Worm (Caenorhabditis elegans) whole organism, young adult: ENCODE data around the gene C36H8.1.

Source experiments
- F10E7.11 ChIP-seq: sonication (generic microtip); optimal IDR thresholded peaks from 2 replicates; lab custom pipeline; 2017; ENCODE audit warnings: mild to moderate bottlenecking, missing genetic modification characterization, moderate library complexity, missing compliant biosample characterization
- F23B12.7 ChIP-seq: sonication (generic microtip); optimal IDR thresholded peaks from 2 replicates; lab custom pipeline; 2017; ENCODE audit warnings: missing genetic modification characterization, mild to moderate bottlenecking, missing compliant biosample characterization, antibody characterized with exemption, moderate library complexity; ENCODE audit not compliant: insufficient read depth
- F49E8.2 ChIP-seq: sonication (generic microtip); optimal IDR thresholded peaks from 3 replicates; lab custom pipeline; 2017; ENCODE audit warnings: missing genetic modification characterization, mild to moderate bottlenecking, missing compliant biosample characterization, antibody characterized with exemption, moderate library complexity; ENCODE audit not compliant: insufficient read depth
- K11D2.4 ChIP-seq: fragments of 200-800 bp; sonication (Bioruptor generic); IDR thresholded peaks from 2 replicates; pipeline ENCODE4 v1.3.6; 2022; ENCODE audit warnings: missing genetic modification reagents, missing genetic modification characterization, missing compliant biosample characterization
- Y56A3A.18 ChIP-seq: fragments of 200-800 bp; sonication (Bioruptor generic); IDR thresholded peaks from 2 replicates; pipeline ENCODE4 v1.3.6; 2022; ENCODE audit warnings: missing genetic modification reagents, missing genetic modification characterization, missing compliant biosample characterization
- ama-1 ChIP-seq, 3 experiments: fragments of 150-350 bp in 1 of 3; sonication (generic microtip) in 2 of 3; optimal IDR thresholded peaks; 2 replicates each; lab custom pipeline; 2014 to 2018; ENCODE audit warnings: missing biosample characterization in 2 of 3, missing genetic modification characterization in 2 of 3, missing genetic modification reagents in 2 of 3
- nfya-1 ChIP-seq: sonication (generic microtip); optimal IDR thresholded peaks from 2 replicates; lab custom pipeline; 2017; ENCODE audit warnings: antibody characterized with exemption, missing compliant biosample characterization, missing genetic modification characterization, borderline replicate concordance; ENCODE audit not compliant: insufficient read depth
- nfya-2 ChIP-seq: fragments of 200-800 bp; sonication (Bioruptor generic); IDR thresholded peaks from 2 replicates; pipeline ENCODE4 v1.3.6; 2022; ENCODE audit warnings: missing genetic modification reagents, missing genetic modification characterization, missing compliant biosample characterization
- nhr-120 ChIP-seq: fragments of 200-800 bp; sonication (Bioruptor generic); IDR thresholded peaks from 2 replicates; pipeline ENCODE4 v1.3.6; 2022; ENCODE audit warnings: missing genetic modification characterization, missing compliant biosample characterization
- pha-4 ChIP-seq: fragments of 150-350 bp; sonication (generic microtip); optimal IDR thresholded peaks from 2 replicates; lab custom pipeline; 2014; ENCODE audit warnings: missing biosample characterization, missing genetic modification reagents, missing genetic modification characterization
- sdz-38 ChIP-seq: sonication (generic microtip); optimal IDR thresholded peaks from 2 replicates; lab custom pipeline; 2016; ENCODE audit warnings: missing genotype, missing genetic modification characterization, missing compliant biosample characterization
- unc-62 ChIP-seq: fragments of 150-350 bp; optimal IDR thresholded peaks from 2 replicates; lab custom pipeline; 2014; ENCODE audit warnings: missing biosample characterization, missing genetic modification reagents, missing genetic modification characterization
- ztf-18 ChIP-seq: sonication (generic microtip); optimal IDR thresholded peaks from 2 replicates; lab custom pipeline; 2016; ENCODE audit warnings: missing genotype, mild to moderate bottlenecking, missing genetic modification characterization, missing compliant biosample characterization

ce11 chrIV:12793621-12794020, 49.0 kb upstream of the C36H8.1 start, which contains the start of gene pin-2:
- TF ChIP-seq K11D2.4 (GFP tag; lab: Robert Waterston, UW): no peak
- no peak for TF ChIP-seq nfya-2 (GFP tag; lab: Robert Waterston, UW)
- no peak for TF ChIP-seq ztf-18
- TF ChIP-seq F49E8.2 (tag; lab: Kevin White, UChicago): no peak
- TF ChIP-seq F10E7.11 (tag; lab: Kevin White, UChicago): no peak
- TF ChIP-seq unc-62 (GFP tag; lab: Kevin White, UChicago): no peak
- TF ChIP-seq ama-1 (optimal IDR thresholded peaks at IDR 0.05; lab: Kevin White, UChicago): no peak
- no peak for TF ChIP-seq ama-1 (GFP tag; optimal IDR thresholded peaks at IDR 0.05; lab: Kevin White, UChicago)
- no peak for TF ChIP-seq nhr-120
- TF ChIP-seq F23B12.7 (tag; lab: Kevin White, UChicago): no peak
- TF ChIP-seq pha-4 (tag; lab: Kevin White, UChicago): no peak
- no peak for TF ChIP-seq nfya-1 (tag; lab: Kevin White, UChicago)
- TF ChIP-seq Y56A3A.18 (GFP tag; lab: Robert Waterston, UW): no peak
- TF ChIP-seq sdz-38 (tag; lab: Kevin White, UChicago): no peak
